Fruit fly (Drosophila melanogaster): ENCODE data around the gene SNCF.
A peak's percentile ranks its signal among the peaks of the same experiment; 100 is the strongest.

dm6 chr3L:13403141-13403867 lies 24.9 kb downstream of the SNCF start:
- TF ChIP-seq CG17186 (GFP tag; optimal IDR thresholded peaks at IDR 0.05) = no peak
- peak in 1 of 3 experiments; percentile 77 for TF ChIP-seq lola (GFP tag; optimal IDR thresholded peaks at IDR 0.05)
- no peak for TF ChIP-seq H2.0 (GFP tag; IDR thresholded peaks at IDR 0.05)
- no peak for TF ChIP-seq Hand (GFP tag; optimal IDR thresholded peaks at IDR 0.05)
- no peak for TF ChIP-seq Hmx (GFP tag; optimal IDR thresholded peaks at IDR 0.05)
- no peak for TF ChIP-seq inv (GFP tag; IDR thresholded peaks at IDR 0.05; ENCODE audit: partially characterized antibody)
